Fruit fly (Drosophila melanogaster) whole organism, embryonic: ENCODE results near the gene AlaRS.

Source experiments
- B-H2 ChIP-seq: fragments of 200-800 bp; sonication (Bioruptor generic); optimal IDR thresholded peaks from 2 replicates; lab custom pipeline; 2018; ENCODE audit warnings: missing biosample characterization, mild to moderate bottlenecking, missing genetic modification characterization
- CG10267 ChIP-seq: fragments of 200-800 bp; sonication (Bioruptor generic); optimal IDR thresholded peaks from 2 replicates; lab custom pipeline; 2018; ENCODE audit warnings: missing biosample characterization, mild to moderate bottlenecking, missing genetic modification characterization, moderate library complexity
- CG10366 ChIP-seq: fragments of 200-800 bp; sonication (Bioruptor generic); IDR thresholded peaks from 2 replicates; pipeline ENCODE4 v1.3.6; 2022; ENCODE audit warnings: missing biosample characterization, missing genetic modification characterization
- CG11695 ChIP-seq: fragments of 200-800 bp; sonication (Bioruptor generic); IDR thresholded peaks from 3 replicates; pipeline ENCODE4 v1.3.6; 2022; ENCODE audit warnings: missing biosample characterization, missing genetic modification characterization
- CG12104 ChIP-seq: fragments of 200-800 bp; sonication (Bioruptor generic); optimal IDR thresholded peaks from 3 replicates; lab custom pipeline; 2016; ENCODE audit warnings: missing biosample characterization, missing genetic modification characterization
- CG12942 ChIP-seq: fragments of 200-800 bp; sonication (Bioruptor generic); optimal IDR thresholded peaks from 3 replicates; lab custom pipeline; 2016; ENCODE audit warnings: missing biosample characterization, missing genetic modification characterization
- CG14667 ChIP-seq: fragments of 200-800 bp; sonication (Bioruptor generic); IDR thresholded peaks from 2 replicates; pipeline ENCODE4 v1.3.6; 2022; ENCODE audit warnings: missing biosample characterization, missing genetic modification characterization
- CG1832 ChIP-seq: fragments of 200-800 bp; sonication (Bioruptor generic); optimal IDR thresholded peaks from 2 replicates; lab custom pipeline; 2017; ENCODE audit warnings: missing biosample characterization, mild to moderate bottlenecking, missing genetic modification characterization, inconsistent platforms
- CG30403 ChIP-seq: fragments of 200-800 bp; sonication (Bioruptor generic); optimal IDR thresholded peaks from 3 replicates; lab custom pipeline; 2016; ENCODE audit warnings: missing biosample characterization, missing genetic modification characterization
- CG32532 ChIP-seq: fragments of 200-800 bp; sonication (Bioruptor generic); IDR thresholded peaks from 2 replicates; pipeline ENCODE4 v1.3.6; 2022; ENCODE audit warnings: missing biosample characterization, missing genetic modification characterization
- CG3281 ChIP-seq: fragments of 200-800 bp; sonication (Bioruptor generic); optimal IDR thresholded peaks from 3 replicates; lab custom pipeline; 2017; ENCODE audit warnings: missing biosample characterization, mild to moderate bottlenecking, missing genetic modification characterization
- CG5245 ChIP-seq: fragments of 200-800 bp; sonication (Bioruptor generic); optimal IDR thresholded peaks from 3 replicates; lab custom pipeline; 2016; ENCODE audit warnings: missing biosample characterization, missing genetic modification characterization
- CG6654 ChIP-seq: fragments of 200-800 bp; sonication (Bioruptor generic); optimal IDR thresholded peaks from 2 replicates; lab custom pipeline; 2017; ENCODE audit warnings: missing biosample characterization, mild to moderate bottlenecking, missing genetic modification characterization
- CG6683 ChIP-seq: fragments of 200-800 bp; sonication (Bioruptor generic); optimal IDR thresholded peaks from 2 replicates; lab custom pipeline; 2017; ENCODE audit warnings: missing biosample characterization, mild to moderate bottlenecking, missing genetic modification characterization, missing genetic modification reagents
- CG6854 ChIP-seq: fragments of 200-800 bp; sonication (Bioruptor generic); optimal IDR thresholded peaks from 3 replicates; lab custom pipeline; 2017; ENCODE audit warnings: missing biosample characterization, mild to moderate bottlenecking, missing genetic modification characterization
- CG8089 ChIP-seq: fragments of 200-800 bp; sonication (Bioruptor generic); optimal IDR thresholded peaks from 3 replicates; lab custom pipeline; 2016; ENCODE audit warnings: missing biosample characterization, missing genetic modification characterization
- CG8765 ChIP-seq: fragments of 200-800 bp; sonication (Bioruptor generic); IDR thresholded peaks from 2 replicates; pipeline ENCODE4 v1.3.6; 2022; ENCODE audit warnings: missing biosample characterization, missing genetic modification characterization
- CG9932 ChIP-seq: fragments of 200-800 bp; sonication (Bioruptor generic); IDR thresholded peaks from 2 replicates; pipeline ENCODE4 v1.3.6; 2022; ENCODE audit warnings: missing biosample characterization, missing genetic modification characterization
- Doc3 ChIP-seq: fragments of 200-800 bp; sonication (Bioruptor generic); IDR thresholded peaks from 3 replicates; pipeline ENCODE4 v1.3.6; 2022; ENCODE audit warnings: missing biosample characterization, missing genetic modification characterization; ENCODE audit not compliant: partially characterized antibody
- Drgx ChIP-seq: fragments of 200-800 bp; sonication (Bioruptor generic); IDR thresholded peaks from 2 replicates; pipeline ENCODE4 v1.3.6; 2022; ENCODE audit warnings: missing biosample characterization, missing genetic modification characterization
- H15 ChIP-seq: fragments of 200-800 bp; sonication (Bioruptor generic); IDR thresholded peaks from 3 replicates; pipeline ENCODE4 v1.3.6; 2022; ENCODE audit warnings: missing biosample characterization, missing genetic modification characterization
- HLH3B ChIP-seq: fragments of 200-800 bp; sonication (Bioruptor generic); IDR thresholded peaks from 2 replicates; pipeline ENCODE4 v1.3.6; 2022; ENCODE audit warnings: missing biosample characterization, missing genetic modification characterization
- HmgZ ChIP-seq: fragments of 200-800 bp; sonication (Bioruptor generic); optimal IDR thresholded peaks from 2 replicates; lab custom pipeline; 2018; ENCODE audit warnings: missing biosample characterization, mild to moderate bottlenecking, missing genetic modification characterization
- Nf-YC ChIP-seq: fragments of 200-800 bp; optimal IDR thresholded peaks from 3 replicates; lab custom pipeline; 2019; ENCODE audit warnings: missing biosample characterization, mild to moderate bottlenecking, missing genetic modification characterization, moderate library complexity
- Oli ChIP-seq: fragments of 200-800 bp; sonication (Bioruptor generic); optimal IDR thresholded peaks from 2 replicates; lab custom pipeline; 2018; ENCODE audit warnings: missing biosample characterization, mild to moderate bottlenecking, missing genetic modification characterization, moderate library complexity
- PHDP ChIP-seq: fragments of 200-800 bp; sonication (Bioruptor generic); optimal IDR thresholded peaks from 3 replicates; lab custom pipeline; 2018; ENCODE audit warnings: missing biosample characterization, mild to moderate bottlenecking, missing genetic modification characterization, moderate library complexity
- Ravus ChIP-seq: fragments of 200-800 bp; sonication (Bioruptor generic); IDR thresholded peaks from 2 replicates; pipeline ENCODE4 v1.3.6; 2022; ENCODE audit warnings: missing biosample characterization, missing genetic modification characterization
- Scr ChIP-seq: fragments of 200-800 bp; sonication (Bioruptor generic); IDR thresholded peaks from 2 replicates; pipeline ENCODE4 v1.3.6; 2022; ENCODE audit warnings: missing biosample characterization, missing genetic modification characterization; ENCODE audit not compliant: partially characterized antibody
- Sox102F ChIP-seq: fragments of 200-800 bp; sonication (Bioruptor generic); optimal IDR thresholded peaks from 2 replicates; lab custom pipeline; 2018; ENCODE audit warnings: missing biosample characterization, mild to moderate bottlenecking, missing genetic modification characterization, moderate library complexity
- Trl ChIP-seq, 3 experiments: fragments of >200 bp in 2 of 3; fragments of 200-800 bp in 1 of 3; sonication (Bioruptor generic) in 1 of 3; optimal IDR thresholded peaks; 2 replicates in 1 of 3; 3 replicates in 2 of 3; lab custom pipeline; 2016 to 2017; ENCODE audit warnings: missing biosample characterization in 1 of 3, missing genetic modification characterization in 1 of 3
- cad ChIP-seq: fragments of >200 bp; optimal IDR thresholded peaks from 2 replicates; lab custom pipeline; 2017; ENCODE audit warnings: missing biosample characterization, missing genetic modification characterization
- caup ChIP-seq: fragments of 200-800 bp; sonication (Bioruptor generic); optimal IDR thresholded peaks from 3 replicates; lab custom pipeline; 2017; ENCODE audit warnings: missing biosample characterization, mild to moderate bottlenecking, missing genetic modification characterization, moderate library complexity; ENCODE audit not compliant: severe bottlenecking
- chif ChIP-seq, 2 experiments: fragments of 200-800 bp; sonication (Bioruptor generic); optimal IDR thresholded peaks; 3 replicates each; lab custom pipeline; 2016; ENCODE audit warnings: missing biosample characterization in 2 of 2, missing genetic modification characterization in 2 of 2
- corto ChIP-seq: fragments of 200-800 bp; sonication (Bioruptor generic); optimal IDR thresholded peaks from 2 replicates; lab custom pipeline; 2016; ENCODE audit warnings: missing biosample characterization, mild to moderate bottlenecking, missing genetic modification characterization, moderate library complexity
- fd102C ChIP-seq: fragments of 200-800 bp; sonication (Bioruptor generic); optimal IDR thresholded peaks from 2 replicates; lab custom pipeline; 2018; ENCODE audit warnings: missing biosample characterization, mild to moderate bottlenecking, missing genetic modification characterization, moderate library complexity
- gt ChIP-seq: fragments of 200-800 bp; sonication (Bioruptor generic); IDR thresholded peaks from 2 replicates; pipeline ENCODE4 v1.3.6; 2022; ENCODE audit warnings: missing biosample characterization, missing genetic modification characterization
- kay ChIP-seq: fragments of 200-800 bp; sonication (Bioruptor generic); optimal IDR thresholded peaks from 2 replicates; lab custom pipeline; 2016; ENCODE audit warnings: missing biosample characterization, missing genetic modification characterization
- kni ChIP-seq: fragments of 200-800 bp; sonication (Bioruptor generic); optimal IDR thresholded peaks from 3 replicates; lab custom pipeline; 2017; ENCODE audit warnings: mild to moderate bottlenecking, missing biosample characterization, missing genetic modification reagents, missing genetic modification characterization
- lov ChIP-seq, 2 experiments: fragments of 200-800 bp in 1 of 2; fragments of >200 bp in 1 of 2; sonication (Bioruptor generic) in 1 of 2; IDR thresholded peaks in 1 of 2; optimal IDR thresholded peaks in 1 of 2; 2 replicates in 1 of 2; 3 replicates in 1 of 2; pipeline versions ENCODE4 v1.3.6 to Lab custom; 2017 to 2022; ENCODE audit warnings: missing biosample characterization in 1 of 2, missing genetic modification characterization in 1 of 2
- nom ChIP-seq: fragments of 200-800 bp; sonication (Bioruptor generic); optimal IDR thresholded peaks from 2 replicates; lab custom pipeline; 2017; ENCODE audit warnings: missing biosample characterization, missing genetic modification characterization, mild to moderate bottlenecking, moderate library complexity, missing genetic modification reagents
- oc ChIP-seq: fragments of 200-800 bp; sonication (Bioruptor generic); optimal IDR thresholded peaks from 2 replicates; lab custom pipeline; 2018; ENCODE audit warnings: missing biosample characterization, mild to moderate bottlenecking, missing genetic modification characterization, moderate library complexity
- otp ChIP-seq: fragments of 200-800 bp; sonication (Bioruptor generic); IDR thresholded peaks from 3 replicates; pipeline ENCODE4, ENCODE4 v1.3.6; 2022; ENCODE audit warnings: missing biosample characterization, missing genetic modification characterization
- peb ChIP-seq: fragments of 200-800 bp; sonication (Bioruptor generic); IDR thresholded peaks from 2 replicates; pipeline ENCODE4 v1.3.6; 2022; ENCODE audit warnings: missing biosample characterization, missing genetic modification characterization
- pum ChIP-seq: fragments of 200-800 bp; sonication (Bioruptor generic); optimal IDR thresholded peaks from 2 replicates; lab custom pipeline; 2016; ENCODE audit warnings: missing biosample characterization, missing genetic modification characterization
- sens ChIP-seq: fragments of 200-800 bp; sonication (Bioruptor generic); peaks from one replicate; lab custom pipeline; 2016; ENCODE audit warnings: missing biosample characterization, missing genetic modification characterization
- tup ChIP-seq: fragments of 200-800 bp; sonication (Bioruptor generic); optimal IDR thresholded peaks from 2 replicates; lab custom pipeline; 2016; ENCODE audit warnings: missing biosample characterization, mild to moderate bottlenecking, missing genetic modification characterization, moderate library complexity
- unpg ChIP-seq: fragments of 200-800 bp; sonication (Bioruptor generic); optimal IDR thresholded peaks from 3 replicates; lab custom pipeline; 2018; ENCODE audit warnings: missing biosample characterization, mild to moderate bottlenecking, missing genetic modification characterization, moderate library complexity
- zfh1 ChIP-seq: fragments of 200-800 bp; sonication (Bioruptor generic); IDR thresholded peaks from 3 replicates; pipeline ENCODE4 v1.3.6; 2022; ENCODE audit warnings: missing biosample characterization, missing genetic modification characterization

The AlaRS gene

dm6 chr2L:8421717-8422116 is 40.2 kb upstream of the AlaRS start:
- TF ChIP-seq CG8089 (GFP tag; lab: Kevin White, UChicago) (no peak), B-H2 (GFP tag; lab: Kevin White, UChicago) (no peak), HLH3B (GFP tag; lab: Robert Waterston, UW) (no peak), kni (GFP tag; lab: Kevin White, UChicago) (peak; percentile 58), fd102C (GFP tag; lab: Kevin White, UChicago) (no peak), CG5245 (GFP tag; lab: Kevin White, UChicago) (no peak), CG3281 (GFP tag; lab: Kevin White, UChicago) (no peak), gt (GFP tag; lab: Robert Waterston, UW) (no peak), caup (GFP tag; lab: Kevin White, UChicago) (no peak), CG8765 (GFP tag; lab: Robert Waterston, UW) (no peak), CG9932 (GFP tag; lab: Robert Waterston, UW) (no peak), cad (GFP tag; lab: Kevin White, UChicago) (no peak), Trl (optimal IDR thresholded peaks at IDR 0.05; lab: Kevin White, UChicago) (no peak), Trl (GFP tag; optimal IDR thresholded peaks at IDR 0.05; lab: Kevin White, UChicago) (no peak), Scr (GFP tag; lab: Robert Waterston, UW) (no peak), Doc3 (GFP tag; lab: Robert Waterston, UW) (no peak), sens (GFP tag; lab: Kevin White, UChicago) (peak; percentile 44), kay (GFP tag; lab: Kevin White, UChicago) (no peak)

dm6 chr2L:8420259-8420930 is 38.8 kb upstream of the AlaRS start:
- TF ChIP-seq CG6683 (GFP tag; lab: Kevin White, UChicago), result no peak
- no peak for TF ChIP-seq HmgZ (tag; lab: Kevin White, UChicago)
- no peak for TF ChIP-seq B-H2 (GFP tag; lab: Kevin White, UChicago)
- TF ChIP-seq sens (GFP tag; lab: Kevin White, UChicago), result peak; percentile 77
- no peak for TF ChIP-seq H15 (GFP tag; lab: Robert Waterston, UW)
- no peak for TF ChIP-seq CG1832
- TF ChIP-seq lov (optimal IDR thresholded peaks at IDR 0.05; lab: Kevin White, UChicago), result no peak
- TF ChIP-seq lov (GFP tag; IDR thresholded peaks at IDR 0.05; lab: Robert Waterston, UW), result no peak
- no peak for TF ChIP-seq corto (GFP tag; lab: Kevin White, UChicago)
- no peak for TF ChIP-seq tup (GFP tag; lab: Kevin White, UChicago)
- no peak for TF ChIP-seq otp (GFP tag; lab: Robert Waterston, UW)
- TF ChIP-seq Oli (tag; lab: Kevin White, UChicago), result peak; percentile 17
- no peak for TF ChIP-seq CG14667
- TF ChIP-seq chif (GFP tag; optimal IDR thresholded peaks at IDR 0.05; lab: Kevin White, UChicago), result no peak
- TF ChIP-seq Sox102F, result peak; percentile 13
- TF ChIP-seq CG32532 (GFP tag; lab: Robert Waterston, UW), result no peak
- peak; percentile 11 for TF ChIP-seq PHDP
- no peak for TF ChIP-seq unpg (GFP tag; lab: Kevin White, UChicago)
- no peak for TF ChIP-seq CG11695 (GFP tag; lab: Robert Waterston, UW)
- no peak for TF ChIP-seq zfh1 (GFP tag; lab: Robert Waterston, UW)
- TF ChIP-seq oc, result no peak
- no peak for TF ChIP-seq CG6854 (GFP tag; lab: Kevin White, UChicago)
- TF ChIP-seq nom (GFP tag; lab: Kevin White, UChicago), result peak; percentile 92
- peak; percentile 8 for TF ChIP-seq CG30403 (GFP tag; lab: Kevin White, UChicago)
- TF ChIP-seq CG6654, result no peak
- TF ChIP-seq CG10267 (tag; lab: Kevin White, UChicago), result no peak
- no peak for TF ChIP-seq Nf-YC (tag; lab: Kevin White, UChicago)
- no peak for TF ChIP-seq CG10366 (GFP tag; lab: Robert Waterston, UW)
- TF ChIP-seq pum (GFP tag; lab: Kevin White, UChicago), result no peak
- TF ChIP-seq CG12104, result no peak
- no peak for TF ChIP-seq Ravus
- no peak for TF ChIP-seq peb (GFP tag; lab: Robert Waterston, UW)
- TF ChIP-seq CG12942 (GFP tag; lab: Kevin White, UChicago), result no peak
- no peak; the same call in 1 of the 2 replicates for TF ChIP-seq Drgx (GFP tag; lab: Robert Waterston, UW)
